Worm (Caenorhabditis elegans) whole organism, mixed stage, embryonic: Measurements from ENCODE around the gene nmy-3.
A peak's percentile ranks its signal among the peaks of the same experiment; 100 is the strongest.

Experiments used
- M03D4.4 ChIP-seq: sonication (generic microtip); optimal IDR thresholded peaks from 2 replicates; lab custom pipeline; 2017; ENCODE audit warnings: mild to moderate bottlenecking, missing genetic modification characterization, missing compliant biosample characterization
- bed-3 ChIP-seq: fragments of 200-800 bp; sonication (Bioruptor generic); optimal IDR thresholded peaks from 3 replicates; lab custom pipeline; 2018; ENCODE audit warnings: mild to moderate bottlenecking, missing genetic modification characterization, moderate library complexity, missing compliant biosample characterization
- blmp-1 ChIP-seq: fragments of 150-350 bp; optimal IDR thresholded peaks from 2 replicates; lab custom pipeline; 2014; ENCODE audit warnings: missing biosample characterization, missing genetic modification characterization
- ceh-39 ChIP-seq: fragments of 150-350 bp; optimal IDR thresholded peaks from 2 replicates; lab custom pipeline; 2014; ENCODE audit warnings: missing biosample characterization, missing genetic modification characterization
- ceh-43 ChIP-seq: fragments of 200-800 bp; sonication (Bioruptor generic); optimal IDR thresholded peaks from 2 replicates; lab custom pipeline; 2018; ENCODE audit warnings: mild to moderate bottlenecking, missing genetic modification characterization, moderate library complexity, missing compliant biosample characterization
- ceh-83 ChIP-seq: fragments of 200-800 bp; sonication (Bioruptor generic); optimal IDR thresholded peaks from 2 replicates; lab custom pipeline; 2018; ENCODE audit warnings: mild to moderate bottlenecking, missing genetic modification characterization, missing compliant biosample characterization
- ces-1 ChIP-seq: fragments of 150-350 bp; optimal IDR thresholded peaks from 2 replicates; lab custom pipeline; 2014; ENCODE audit warnings: missing biosample characterization, missing genetic modification reagents, missing genetic modification characterization
- cnd-1 ChIP-seq: fragments of 200-800 bp; sonication (Bioruptor generic); optimal IDR thresholded peaks from 2 replicates; lab custom pipeline; 2018; ENCODE audit warnings: mild to moderate bottlenecking, missing genetic modification characterization, missing compliant biosample characterization
- drap-1 ChIP-seq: fragments of 200-800 bp; sonication (Bioruptor generic); optimal IDR thresholded peaks from 3 replicates; lab custom pipeline; 2018; ENCODE audit warnings: mild to moderate bottlenecking, missing genetic modification characterization, missing compliant biosample characterization
- elt-1 ChIP-seq: sonication (generic microtip); optimal IDR thresholded peaks from 2 replicates; lab custom pipeline; 2017; ENCODE audit warnings: missing genetic modification characterization, mild to moderate bottlenecking, missing compliant biosample characterization, antibody characterized with exemption, moderate library complexity, borderline replicate concordance; ENCODE audit not compliant: insufficient read depth
- elt-3 ChIP-seq: fragments of 150-350 bp; optimal IDR thresholded peaks from 2 replicates; lab custom pipeline; 2014; ENCODE audit warnings: missing biosample characterization, missing genetic modification characterization
- flh-1 ChIP-seq: fragments of 200-800 bp; sonication (Bioruptor generic); optimal IDR thresholded peaks from 2 replicates; lab custom pipeline; 2018; ENCODE audit warnings: mild to moderate bottlenecking, missing genetic modification characterization, moderate library complexity, missing compliant biosample characterization
- ham-2 ChIP-seq: fragments of 200-800 bp; sonication (Bioruptor generic); optimal IDR thresholded peaks from 2 replicates; lab custom pipeline; 2018; ENCODE audit warnings: mild to moderate bottlenecking, missing genetic modification characterization, missing compliant biosample characterization
- hlh-1 ChIP-seq: fragments of 150-350 bp; optimal IDR thresholded peaks from 2 replicates; lab custom pipeline; 2014; ENCODE audit warnings: missing biosample characterization, missing genetic modification reagents, missing genetic modification characterization
- lin-13 ChIP-seq: fragments of 150-350 bp; optimal IDR thresholded peaks from 2 replicates; lab custom pipeline; 2014; ENCODE audit warnings: missing biosample characterization, missing genetic modification characterization
- lin-32 ChIP-seq: fragments of 200-800 bp; sonication (Bioruptor generic); optimal IDR thresholded peaks from 2 replicates; lab custom pipeline; 2018; ENCODE audit warnings: mild to moderate bottlenecking, missing genetic modification characterization, missing compliant biosample characterization
- lsy-2 ChIP-seq: fragments of 150-350 bp; optimal IDR thresholded peaks from 2 replicates; lab custom pipeline; 2014; ENCODE audit warnings: missing biosample characterization, missing genetic modification characterization
- mab-5 ChIP-seq: fragments of 150-350 bp; optimal IDR thresholded peaks from 2 replicates; lab custom pipeline; 2014; ENCODE audit warnings: missing biosample characterization, missing genetic modification characterization
- mep-1 ChIP-seq: fragments of 150-350 bp; optimal IDR thresholded peaks from 2 replicates; lab custom pipeline; 2017; ENCODE audit warnings: missing biosample characterization, missing genetic modification reagents, missing genetic modification characterization, inconsistent platforms
- mls-2 ChIP-seq: sonication (generic microtip); optimal IDR thresholded peaks from 2 replicates; lab custom pipeline; 2016; ENCODE audit warnings: mild to moderate bottlenecking, missing genetic modification characterization, moderate library complexity, missing compliant biosample characterization
- nhr-12 ChIP-seq: fragments of 150-350 bp; optimal IDR thresholded peaks from 2 replicates; lab custom pipeline; 2014; ENCODE audit warnings: missing biosample characterization, missing genetic modification characterization
- nhr-2 ChIP-seq: fragments of 150-350 bp; optimal IDR thresholded peaks from 2 replicates; lab custom pipeline; 2014; ENCODE audit warnings: missing biosample characterization, missing genetic modification characterization
- nhr-237 ChIP-seq: fragments of 150-350 bp; optimal IDR thresholded peaks from 2 replicates; lab custom pipeline; 2014; ENCODE audit warnings: missing biosample characterization, missing genetic modification characterization
- nhr-28 ChIP-seq: fragments of 150-350 bp; optimal IDR thresholded peaks from 2 replicates; lab custom pipeline; 2014; ENCODE audit warnings: missing biosample characterization, missing genetic modification characterization
- nhr-76 ChIP-seq: sonication (generic microtip); optimal IDR thresholded peaks from 2 replicates; lab custom pipeline; 2017; ENCODE audit warnings: missing biosample characterization, missing genetic modification characterization
- pha-4 ChIP-seq: fragments of 150-350 bp; optimal IDR thresholded peaks from 2 replicates; lab custom pipeline; 2018; ENCODE audit warnings: missing biosample characterization, missing genetic modification reagents, missing genetic modification characterization
- sem-2 ChIP-seq: fragments of 200-800 bp; sonication (Bioruptor generic); optimal IDR thresholded peaks from 2 replicates; lab custom pipeline; 2018; ENCODE audit warnings: mild to moderate bottlenecking, missing genetic modification characterization, missing compliant biosample characterization
- snpc-4 ChIP-seq: fragments of 150-350 bp; optimal IDR thresholded peaks from 2 replicates; lab custom pipeline; 2014; ENCODE audit warnings: missing biosample characterization, missing genetic modification characterization
- sptf-1 ChIP-seq: sonication (generic microtip); optimal IDR thresholded peaks from 2 replicates; lab custom pipeline; 2017; ENCODE audit warnings: mild to moderate bottlenecking, missing genetic modification characterization, moderate library complexity, missing compliant biosample characterization
- tbx-8 ChIP-seq: fragments of 200-800 bp; sonication (Bioruptor generic); optimal IDR thresholded peaks from 2 replicates; lab custom pipeline; 2018; ENCODE audit warnings: mild to moderate bottlenecking, missing genetic modification characterization, moderate library complexity, missing compliant biosample characterization
- unc-120 ChIP-seq: sonication (generic microtip); optimal IDR thresholded peaks from 2 replicates; lab custom pipeline; 2017; ENCODE audit warnings: missing genetic modification characterization, missing compliant biosample characterization; ENCODE audit not compliant: poor library complexity, severe bottlenecking
- unc-39 ChIP-seq: fragments of 150-350 bp; optimal IDR thresholded peaks from 2 replicates; lab custom pipeline; 2014; ENCODE audit warnings: missing biosample characterization, missing genetic modification characterization
- unc-62 ChIP-seq: fragments of 150-350 bp; optimal IDR thresholded peaks from 2 replicates; lab custom pipeline; 2014; ENCODE audit warnings: missing biosample characterization, missing genetic modification reagents, missing genetic modification characterization
- zip-8 ChIP-seq: fragments of 150-350 bp; optimal IDR thresholded peaks from 2 replicates; lab custom pipeline; 2014; ENCODE audit warnings: missing biosample characterization, missing genetic modification characterization
- ztf-11 ChIP-seq: fragments of 150-350 bp; optimal IDR thresholded peaks from 2 replicates; lab custom pipeline; 2014; ENCODE audit warnings: missing biosample characterization, missing genetic modification characterization

The nmy-3 gene

ce11 chrIV:9262295-9262694 is 12.0 kb upstream of the nmy-3 start:
- TF ChIP-seq mls-2 (tag; lab: Kevin White, UChicago), result no peak
- no peak for TF ChIP-seq nhr-28
- TF ChIP-seq cnd-1 (tag; lab: Kevin White, UChicago), result no peak
- TF ChIP-seq M03D4.4 (tag; lab: Kevin White, UChicago), result no peak
- no peak for TF ChIP-seq bed-3
- TF ChIP-seq tbx-8 (GFP tag; lab: Kevin White, UChicago), result no peak
- no peak for TF ChIP-seq blmp-1 (tag; lab: Kevin White, UChicago)

DNA sequence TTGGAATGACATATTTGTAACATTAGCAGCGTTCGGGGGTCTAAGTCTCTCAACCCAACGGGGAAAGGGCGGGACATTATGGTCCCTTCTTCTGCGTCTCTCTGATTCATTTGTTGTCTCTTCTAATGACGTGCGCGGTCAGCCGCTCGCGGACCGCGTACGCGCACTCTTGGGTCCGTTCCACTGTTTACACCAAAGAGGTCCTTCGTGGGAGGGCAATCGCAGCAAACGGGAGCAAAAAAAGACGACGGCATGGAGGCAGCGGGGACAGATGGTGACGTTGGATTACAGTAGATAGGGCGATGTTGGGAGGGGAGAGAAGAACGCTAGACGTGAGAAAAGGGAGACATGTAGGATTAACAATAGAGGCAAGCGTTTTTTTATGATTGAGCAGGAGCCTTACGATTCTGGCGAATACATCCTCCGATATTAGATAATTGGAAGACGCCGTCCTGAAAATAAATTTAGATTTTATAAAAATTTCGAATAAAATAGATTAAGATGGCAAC is 10.4 kb upstream of the nmy-3 start, which contains the start of gene flh-1:
Gene flh-1, minus strand, starts transcription at position 459 of the 509 bp plus-strand sequence.
- TF ChIP-seq ces-1 (GFP tag; lab: Kevin White, UChicago), result peak; percentile 18
- peak; percentile 37 for TF ChIP-seq ztf-11 (tag; lab: Kevin White, UChicago)
- no peak for TF ChIP-seq bed-3
- TF ChIP-seq mab-5 (tag; lab: Kevin White, UChicago), result no peak
- no peak for TF ChIP-seq ham-2 (GFP tag; lab: Kevin White, UChicago)
- no peak for TF ChIP-seq flh-1 (GFP tag; lab: Kevin White, UChicago)
- no peak for TF ChIP-seq tbx-8 (GFP tag; lab: Kevin White, UChicago)
- TF ChIP-seq nhr-28, result no peak
- TF ChIP-seq mep-1 (tag; lab: Kevin White, UChicago), result peak; percentile 55
- peak; percentile 27 for TF ChIP-seq M03D4.4 (tag; lab: Kevin White, UChicago)
- TF ChIP-seq nhr-12 (tag; lab: Kevin White, UChicago), result no peak
- no peak for TF ChIP-seq ceh-43
- no peak for TF ChIP-seq sem-2 (GFP tag; lab: Kevin White, UChicago)
- TF ChIP-seq elt-1 (tag; lab: Kevin White, UChicago), result no peak
- no peak for TF ChIP-seq lsy-2
- peak; percentile 64 for TF ChIP-seq hlh-1
- no peak for TF ChIP-seq zip-8 (tag; lab: Kevin White, UChicago)
- peak; percentile 69 for TF ChIP-seq sptf-1 (tag; lab: Kevin White, UChicago)
- peak; percentile 35 for TF ChIP-seq pha-4
- TF ChIP-seq lin-13 (tag; lab: Kevin White, UChicago), result no peak
- no peak for TF ChIP-seq elt-3 (tag; lab: Kevin White, UChicago)
- TF ChIP-seq mls-2 (tag; lab: Kevin White, UChicago), result peak; percentile 68
- peak; percentile 73 for TF ChIP-seq nhr-2 (tag; lab: Kevin White, UChicago)
- TF ChIP-seq drap-1 (GFP tag; lab: Kevin White, UChicago), result peak; percentile 56
- peak; percentile 42 for TF ChIP-seq ceh-39 (tag; lab: Kevin White, UChicago)
- no peak for TF ChIP-seq unc-39 (tag; lab: Kevin White, UChicago)
- TF ChIP-seq nhr-237 (tag; lab: Kevin White, UChicago), result no peak
- TF ChIP-seq cnd-1 (tag; lab: Kevin White, UChicago), result peak; percentile 93
- TF ChIP-seq unc-62 (GFP tag; lab: Kevin White, UChicago), result peak; percentile 25
- TF ChIP-seq lin-32 (GFP tag; lab: Kevin White, UChicago), result peak; percentile 91
- peak; percentile 17 for TF ChIP-seq ceh-83
- TF ChIP-seq nhr-76 (tag; lab: Kevin White, UChicago), result no peak
- TF ChIP-seq blmp-1 (tag; lab: Kevin White, UChicago), result no peak
- no peak for TF ChIP-seq unc-120 (tag; lab: Kevin White, UChicago)
- no peak for TF ChIP-seq snpc-4
- TF ChIP-seq, all 35 proteins: peak for 15

- TF ChIP-seq nhr-2 (tag; lab: Kevin White, UChicago) (no peak), ceh-39 (tag; lab: Kevin White, UChicago) (no peak), mab-5 (tag; lab: Kevin White, UChicago) (no peak), elt-3 (tag; lab: Kevin White, UChicago) (no peak), ceh-43 (no peak), sem-2 (GFP tag; lab: Kevin White, UChicago) (no peak), zip-8 (tag; lab: Kevin White, UChicago) (no peak), lin-32 (GFP tag; lab: Kevin White, UChicago) (no peak), lsy-2 (no peak), tbx-8 (GFP tag; lab: Kevin White, UChicago) (no peak), elt-1 (tag; lab: Kevin White, UChicago) (no peak), bed-3 (no peak)
Measured at ce11 chrIV:9264513-9264912, 9.8 kb upstream of the nmy-3 start.
